Worm (Caenorhabditis elegans): ENCODE measurements around the gene C31E10.6.

DNA sequence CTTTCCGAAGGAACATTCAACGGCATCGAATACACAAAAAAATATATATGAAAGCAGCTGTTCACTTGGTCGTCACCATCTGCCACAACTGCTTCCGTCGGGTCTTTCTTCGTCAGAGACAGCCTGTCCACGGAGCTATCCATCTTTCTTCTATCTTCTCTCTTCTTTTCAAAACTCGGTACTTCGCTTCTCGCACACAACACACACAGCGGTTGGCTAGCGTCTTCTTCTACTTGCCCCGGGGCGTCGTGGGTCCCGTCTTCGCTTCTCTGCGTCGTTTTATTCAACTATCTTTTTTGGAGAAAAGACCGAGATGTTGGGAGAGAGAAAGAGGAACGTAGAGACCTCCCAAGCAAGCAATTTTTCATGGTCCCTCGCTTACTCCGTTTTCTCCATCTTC is 20.6 kb downstream of the C31E10.6 start:
- TF ChIP-seq unc-62 (GFP tag; optimal IDR thresholded peaks at IDR 0.05) (no peak), ceh-16 (tag; optimal IDR thresholded peaks at IDR 0.05) (no peak), nhr-129 (tag; optimal IDR thresholded peaks at IDR 0.05) (peak; percentile 61), unc-39 (tag; optimal IDR thresholded peaks at IDR 0.05) (no peak), fos-1 (tag; optimal IDR thresholded peaks at IDR 0.05) (no peak), skn-1 (tag; optimal IDR thresholded peaks at IDR 0.05) (no peak), zag-1 (tag; optimal IDR thresholded peaks at IDR 0.05) (peak; percentile 78), egl-27 (tag; optimal IDR thresholded peaks at IDR 0.05) (no peak), elt-3 (tag; optimal IDR thresholded peaks at IDR 0.05) (no peak), sma-3 (GFP tag; optimal IDR thresholded peaks at IDR 0.05) (no peak), nhr-11 (tag; optimal IDR thresholded peaks at IDR 0.05) (no peak), gmeb-1 (tag; optimal IDR thresholded peaks at IDR 0.05) (no peak), ztf-1 (GFP tag; conservative IDR thresholded peaks at IDR 0.05) (no peak)
